Fruit fly (Drosophila melanogaster): ENCODE data around the gene Samuel.
A peak's percentile ranks its signal among the peaks of the same experiment; 100 is the strongest.

Gene Samuel

DNA sequence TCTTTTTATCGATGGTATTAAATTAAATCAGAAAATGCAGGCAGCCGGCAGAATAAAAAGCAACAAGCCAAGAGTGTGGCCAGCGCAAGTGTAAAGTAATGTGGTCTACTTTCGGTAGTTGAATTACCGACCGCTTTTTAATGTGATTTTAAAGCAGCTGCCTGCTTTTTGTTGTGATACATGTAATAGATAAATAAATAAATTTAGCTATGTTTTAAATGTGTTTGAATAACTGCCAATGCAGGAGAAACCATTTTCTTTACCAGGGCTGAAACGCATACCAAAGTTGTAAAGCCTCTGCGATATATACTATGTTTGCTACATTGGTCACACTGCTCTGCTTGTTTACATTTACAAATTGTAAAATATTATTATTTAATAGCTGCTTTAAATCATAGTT is 96.7 kb downstream of the Samuel start, which contains the start of the genes Tmem214 and YL-1 (continued):
- TF ChIP-seq Hsf (GFP tag; optimal IDR thresholded peaks at IDR 0.05) (no peak), Mad (GFP tag; optimal IDR thresholded peaks at IDR 0.05) (peak; percentile 21), fd96Cb (tag; optimal IDR thresholded peaks at IDR 0.05) (no peak), CG11696 (GFP tag; IDR thresholded peaks at IDR 0.05) (no peak), Bgb (GFP tag; IDR thresholded peaks at IDR 0.05; ENCODE audit: partially characterized antibody) (peak; percentile 42), CG9817 (tag; optimal IDR thresholded peaks at IDR 0.05) (no peak), crol (GFP tag; IDR thresholded peaks at IDR 0.05) (no peak), dmrt99B (tag; optimal IDR thresholded peaks at IDR 0.05) (no peak), danr (GFP tag; IDR thresholded peaks at IDR 0.05) (no peak), Hmr (GFP tag; optimal IDR thresholded peaks at IDR 0.05) (no peak), bbx (GFP tag; IDR thresholded peaks at IDR 0.05; ENCODE audit: partially characterized antibody) (peak; percentile 15; the same call in 1 of the 2 replicates), CG1647 (GFP tag; optimal IDR thresholded peaks at IDR 0.05) (no peak), gfzf (GFP tag; optimal IDR thresholded peaks at IDR 0.05) (peak; percentile 81), BtbVII (GFP tag; optimal IDR thresholded peaks at IDR 0.05) (no peak), ham (GFP tag; IDR thresholded peaks at IDR 0.05) (no peak), row (GFP tag; IDR thresholded peaks at IDR 0.05) (peak; percentile 44; the same call in 2 of the 3 replicates), NfI (GFP tag; optimal IDR thresholded peaks at IDR 0.05) (no peak), CG2712 (tag; optimal IDR thresholded peaks at IDR 0.05) (peak; percentile 44), Nf-YB (GFP tag; optimal IDR thresholded peaks at IDR 0.05) (no peak), lmd (GFP tag; IDR thresholded peaks at IDR 0.05) (no peak), chn (GFP tag; optimal IDR thresholded peaks at IDR 0.05) (no peak), HHEX (GFP tag; optimal IDR thresholded peaks at IDR 0.05) (no peak), Scr (GFP tag; IDR thresholded peaks at IDR 0.05; ENCODE audit: partially characterized antibody) (peak; percentile 69), sob (GFP tag; IDR thresholded peaks at IDR 0.05) (no peak), CG10267 (tag; optimal IDR thresholded peaks at IDR 0.05) (peak; percentile 46), CG6254 (GFP tag; optimal IDR thresholded peaks at IDR 0.05) (no peak), CG7987 (GFP tag; optimal IDR thresholded peaks at IDR 0.05) (no peak), Elba2 (GFP tag; optimal IDR thresholded peaks at IDR 0.05) (peak; percentile 64), Usf (GFP tag; optimal IDR thresholded peaks at IDR 0.05) (no peak), Atf-2 (GFP tag; optimal IDR thresholded peaks at IDR 0.05) (no peak), crc (GFP tag; optimal IDR thresholded peaks at IDR 0.05) (no peak), h (optimal IDR thresholded peaks at IDR 0.05) (no peak), CG15514 (GFP tag; optimal IDR thresholded peaks at IDR 0.05) (peak; percentile 28), hb (GFP tag; IDR thresholded peaks at IDR 0.05; ENCODE audit: partially characterized antibody) (no peak), CG15073 (GFP tag; optimal IDR thresholded peaks at IDR 0.05) (no peak), croc (GFP tag; conservative IDR thresholded peaks at IDR 0.05) (no peak), tgo (GFP tag; IDR thresholded peaks at IDR 0.05) (no peak), salm (tag; optimal IDR thresholded peaks at IDR 0.05) (no peak), sna (GFP tag; IDR thresholded peaks at IDR 0.05; ENCODE audit: partially characterized antibody) (peak; percentile 57; the same call in 1 of the 2 replicates), CG5245 (GFP tag; optimal IDR thresholded peaks at IDR 0.05) (no peak), Bdp1 (GFP tag; optimal IDR thresholded peaks at IDR 0.05) (no peak), CG2875 (GFP tag; optimal IDR thresholded peaks at IDR 0.05) (no peak), sim (GFP tag; IDR thresholded peaks at IDR 0.05) (no peak), CG3407 (GFP tag; optimal IDR thresholded peaks at IDR 0.05) (no peak), chif (GFP tag; optimal IDR thresholded peaks at IDR 0.05) (no peak), H15 (GFP tag; IDR thresholded peaks at IDR 0.05) (no peak), sc (optimal IDR thresholded peaks at IDR 0.05) (no peak), sc (GFP tag; optimal IDR thresholded peaks at IDR 0.05) (no peak), nmo (GFP tag; optimal IDR thresholded peaks at IDR 0.05) (peak; percentile 68), CG32532 (GFP tag; IDR thresholded peaks at IDR 0.05) (no peak), prd (optimal IDR thresholded peaks at IDR 0.05) (no peak), prd (GFP tag; IDR thresholded peaks at IDR 0.05) (no peak)

All from whole organism, embryonic.